Worm (Caenorhabditis elegans): ENCODE measurements around the gene gcl-1.

DNA sequence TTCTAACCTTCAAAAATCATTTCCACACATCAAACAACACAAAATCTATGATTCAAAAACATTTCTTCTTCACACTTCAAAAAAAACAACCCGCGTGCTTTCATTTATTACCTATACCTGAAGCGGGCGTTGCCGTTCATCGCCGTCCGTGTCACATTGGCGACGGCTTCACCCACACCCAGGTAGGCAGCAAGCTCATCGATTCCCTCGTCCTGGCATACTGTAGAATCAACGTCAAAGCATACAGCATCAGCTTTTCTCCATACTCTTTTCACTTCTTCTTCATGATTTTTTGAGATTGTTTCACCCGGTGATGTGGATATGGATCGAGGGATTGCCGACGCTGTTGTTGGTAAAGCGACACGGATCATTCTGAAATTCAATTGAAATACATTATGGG lies 20.5 kb downstream of the gcl-1 start:
- TF ChIP-seq nhr-77 (tag; optimal IDR thresholded peaks at IDR 0.05), result no peak
- TF ChIP-seq elt-3 (tag; optimal IDR thresholded peaks at IDR 0.05), result no peak
- no peak for TF ChIP-seq zag-1 (tag; optimal IDR thresholded peaks at IDR 0.05)
